Fruit fly (Drosophila melanogaster) whole organism: Measurements from ENCODE around the gene Osi16.

ENCODE experiments used
- CG8478 ChIP-seq: fragments of >200 bp; optimal IDR thresholded peaks from 2 replicates; lab custom pipeline; 2018; ENCODE audit warnings: inconsistent platforms
- pan ChIP-seq: fragments of >200 bp; optimal IDR thresholded peaks from 2 replicates; lab custom pipeline; 2017
- psq ChIP-seq: fragments of >200 bp; optimal IDR thresholded peaks from 2 replicates; lab custom pipeline; 2017

- no peak for TF ChIP-seq pan
- TF ChIP-seq CG8478 (lab: Kevin White, UChicago): no peak
- no peak for TF ChIP-seq psq (lab: Kevin White, UChicago)
Measured at dm6 chr3R:6341668-6342067, 36.6 kb downstream of the Osi16 start, which contains the start of gene CG17917.
